Worm (Caenorhabditis elegans) whole organism, L4/young adult: ENCODE measurements around the gene W09G12.8.
A peak's percentile ranks its signal among the peaks of the same experiment; 100 is the strongest.

Experiments
- W03F9.2 ChIP-seq: fragments of 150-350 bp; optimal IDR thresholded peaks from 2 replicates; lab custom pipeline; 2014; ENCODE audit warnings: missing biosample characterization, missing genetic modification characterization
- dao-5 ChIP-seq: sonication (generic microtip); optimal IDR thresholded peaks from 2 replicates; lab custom pipeline; 2016; ENCODE audit warnings: missing genotype, missing genetic modification characterization, moderate library complexity, missing compliant biosample characterization
- him-1 ChIP-seq: sonication (generic microtip); optimal IDR thresholded peaks from 2 replicates; lab custom pipeline; 2016; ENCODE audit warnings: missing genotype, missing genetic modification reagents, missing genetic modification characterization, missing compliant biosample characterization

The W09G12.8 gene

ce11 chrIV:1246762-1247436, 20.9 kb downstream of the W09G12.8 start, which contains the start of the genes clec-165 and F38A1.11:
clec-165 (minus strand) TSS chrIV:1246886.
F38A1.11 (plus strand) TSS chrIV:1247386.
- no peak for TF ChIP-seq dao-5 (tag; lab: Kevin White, UChicago)
- TF ChIP-seq W03F9.2 (tag; lab: Kevin White, UChicago), result no peak
- TF ChIP-seq him-1 (tag; lab: Kevin White, UChicago), result no peak

ce11 chrIV:1251242-1251911, 25.4 kb downstream of the W09G12.8 start, which contains the start of the genes clec-166 and F38A1.6:
clec-166 (minus strand) TSS chrIV:1251342.
F38A1.6 (plus strand) TSS chrIV:1251861.
- TF ChIP-seq dao-5 (tag; lab: Kevin White, UChicago) (no peak), him-1 (tag; lab: Kevin White, UChicago) (no peak), W03F9.2 (tag; lab: Kevin White, UChicago) (no peak)

DNA sequence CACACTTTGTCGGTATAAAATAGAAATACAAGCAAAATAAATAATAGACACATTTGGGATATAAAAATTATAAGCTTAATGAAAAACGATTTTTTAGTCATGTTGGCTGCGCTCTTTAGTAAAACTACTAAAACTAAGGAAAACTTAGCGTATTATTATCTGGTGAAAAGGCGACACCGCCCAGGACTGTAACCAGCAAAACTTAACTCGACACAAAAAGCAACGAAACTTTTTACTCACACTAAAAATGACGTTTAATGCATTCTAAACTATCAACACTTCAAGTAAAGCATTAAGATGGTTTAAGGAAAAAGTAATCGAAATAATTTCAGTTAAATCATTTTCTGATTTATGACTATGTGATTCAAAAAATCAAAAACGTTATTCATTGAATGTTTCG, 29.6 kb downstream of the W09G12.8 start, which contains the start of gene clec-167:
Gene clec-167, minus strand, starts transcription at position 101 of the 400 bp plus-strand sequence.
- TF ChIP-seq dao-5 (tag; lab: Kevin White, UChicago) (no peak), W03F9.2 (tag; lab: Kevin White, UChicago) (no peak), him-1 (tag; lab: Kevin White, UChicago) (no peak)

ce11 chrIV:1256723-1257122, 30.7 kb downstream of the W09G12.8 start, which contains the start of gene clec-168:
clec-168 (plus strand) TSS chrIV:1256969.
- TF ChIP-seq him-1 (tag; lab: Kevin White, UChicago) (no peak), dao-5 (tag; lab: Kevin White, UChicago) (no peak), W03F9.2 (tag; lab: Kevin White, UChicago) (no peak)

- TF ChIP-seq dao-5 (tag; lab: Kevin White, UChicago), result no peak
- TF ChIP-seq him-1 (tag; lab: Kevin White, UChicago), result no peak
- no peak for TF ChIP-seq W03F9.2 (tag; lab: Kevin White, UChicago)
These were observed 34.5 kb downstream of the W09G12.8 start for ce11 chrIV:1260474-1260873.

DNA sequence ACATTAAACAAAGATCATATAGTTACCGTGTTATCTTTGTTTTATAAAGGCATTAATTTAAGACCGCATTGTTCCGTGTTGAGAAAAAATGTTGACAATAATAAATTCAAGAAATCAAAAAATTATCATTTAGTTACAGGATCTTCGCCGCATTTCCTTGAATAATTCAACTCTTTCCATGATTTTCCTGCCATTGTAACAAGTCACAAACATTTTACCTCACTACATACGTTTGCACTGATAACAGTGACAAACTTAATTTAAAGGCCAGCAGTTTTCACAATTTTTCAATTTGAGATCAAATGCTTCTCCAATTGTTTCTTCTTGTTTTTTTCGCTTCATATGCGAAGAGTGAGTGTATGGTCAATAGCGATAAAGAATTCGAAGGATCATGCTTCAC, 35.0 kb downstream of the W09G12.8 start, which contains the start of gene clec-169:
Gene clec-169, plus strand, starts transcription at position 301 of the 400 bp plus-strand sequence.
- TF ChIP-seq him-1 (tag; lab: Kevin White, UChicago) (no peak), W03F9.2 (tag; lab: Kevin White, UChicago) (no peak), dao-5 (tag; lab: Kevin White, UChicago) (no peak)

ce11 chrIV:1261930-1262329, 35.9 kb downstream of the W09G12.8 start:
- TF ChIP-seq him-1 (tag; lab: Kevin White, UChicago), result no peak
- TF ChIP-seq W03F9.2 (tag; lab: Kevin White, UChicago), result no peak
- no peak for TF ChIP-seq dao-5 (tag; lab: Kevin White, UChicago)

ce11 chrIV:1264928-1265327, 38.9 kb downstream of the W09G12.8 start, which contains the start of gene F38A1.13:
F38A1.13 (plus strand) TSS chrIV:1265228.
- TF ChIP-seq him-1 (tag; lab: Kevin White, UChicago) (no peak), dao-5 (tag; lab: Kevin White, UChicago) (no peak), W03F9.2 (tag; lab: Kevin White, UChicago) (no peak)

ce11 chrIV:1266138-1266537, 40.2 kb downstream of the W09G12.8 start:
- no peak for TF ChIP-seq him-1 (tag; lab: Kevin White, UChicago)
- TF ChIP-seq dao-5 (tag; lab: Kevin White, UChicago), result no peak
- TF ChIP-seq W03F9.2 (tag; lab: Kevin White, UChicago), result no peak

DNA sequence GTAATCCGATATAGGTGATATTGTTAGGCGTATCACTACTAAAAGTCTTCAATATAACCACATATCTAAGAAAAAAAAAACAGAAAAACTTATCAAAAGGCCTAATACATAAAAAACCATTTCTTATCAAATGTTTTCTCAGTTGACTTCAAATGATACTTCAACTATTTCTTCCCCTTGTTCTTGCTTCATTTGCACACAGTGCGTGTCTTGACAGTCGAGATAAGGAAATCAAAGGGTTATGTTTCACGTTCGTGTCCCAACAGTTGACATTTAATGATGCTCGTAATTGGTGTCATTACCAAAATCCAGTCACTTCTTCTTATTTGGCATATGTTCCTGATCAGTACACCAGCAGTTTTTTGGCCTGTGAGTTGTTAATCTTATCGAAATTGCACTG, 40.7 kb downstream of the W09G12.8 start, which contains the start of gene clec-170:
Gene clec-170, plus strand, starts transcription at position 143 of the 400 bp plus-strand sequence.
- TF ChIP-seq W03F9.2 (tag; lab: Kevin White, UChicago) (no peak), dao-5 (tag; lab: Kevin White, UChicago) (no peak), him-1 (tag; lab: Kevin White, UChicago) (no peak)

DNA sequence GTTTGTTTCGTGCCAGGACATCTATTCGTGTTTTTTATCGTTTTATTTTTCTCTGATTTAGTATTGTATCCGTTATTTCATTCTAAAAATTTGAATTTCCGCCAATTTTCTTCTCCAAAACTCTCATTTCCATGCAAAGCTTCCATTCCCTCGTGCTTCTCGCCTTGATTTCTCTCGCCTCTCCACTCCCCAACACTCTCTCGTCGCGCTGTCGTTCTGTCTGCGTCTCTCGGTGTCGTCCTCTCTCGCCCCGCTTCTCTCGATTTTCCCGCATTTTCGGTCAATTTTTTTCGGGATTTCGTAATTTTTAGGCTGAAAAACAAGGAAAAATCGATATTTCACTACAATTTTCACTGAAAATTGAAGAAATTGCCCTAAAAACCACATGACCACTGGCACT, 48.6 kb downstream of the W09G12.8 start, which contains the start of gene C09E9.1:
Gene C09E9.1, plus strand, starts transcription at position 286 of the 400 bp plus-strand sequence.
- no peak for TF ChIP-seq dao-5 (tag; lab: Kevin White, UChicago)
- TF ChIP-seq him-1 (tag; lab: Kevin White, UChicago), result no peak
- peak; percentile 32 for TF ChIP-seq W03F9.2 (tag; lab: Kevin White, UChicago)

DNA sequence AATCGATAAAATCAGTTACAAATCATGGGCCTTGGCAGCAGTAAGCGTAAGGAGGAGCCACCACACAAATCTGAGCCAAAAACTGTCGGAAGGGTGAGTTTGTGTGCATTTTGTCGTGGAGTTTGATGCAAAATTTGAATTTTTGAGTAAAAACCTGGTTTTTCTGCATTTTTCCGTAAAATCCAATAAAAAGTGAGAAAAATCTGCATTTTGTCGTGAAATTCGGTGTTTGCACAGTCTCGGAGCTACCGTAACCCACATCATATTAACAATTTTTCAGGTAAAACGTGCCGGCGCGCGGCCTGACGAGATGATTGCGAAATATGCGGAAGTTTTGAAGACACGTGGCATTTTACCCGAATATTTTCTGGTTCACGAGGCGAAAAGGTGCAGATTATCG, 49.9 kb downstream of the W09G12.8 start:
- TF ChIP-seq him-1 (tag; lab: Kevin White, UChicago) (no peak), W03F9.2 (tag; lab: Kevin White, UChicago) (no peak), dao-5 (tag; lab: Kevin White, UChicago) (no peak)

DNA sequence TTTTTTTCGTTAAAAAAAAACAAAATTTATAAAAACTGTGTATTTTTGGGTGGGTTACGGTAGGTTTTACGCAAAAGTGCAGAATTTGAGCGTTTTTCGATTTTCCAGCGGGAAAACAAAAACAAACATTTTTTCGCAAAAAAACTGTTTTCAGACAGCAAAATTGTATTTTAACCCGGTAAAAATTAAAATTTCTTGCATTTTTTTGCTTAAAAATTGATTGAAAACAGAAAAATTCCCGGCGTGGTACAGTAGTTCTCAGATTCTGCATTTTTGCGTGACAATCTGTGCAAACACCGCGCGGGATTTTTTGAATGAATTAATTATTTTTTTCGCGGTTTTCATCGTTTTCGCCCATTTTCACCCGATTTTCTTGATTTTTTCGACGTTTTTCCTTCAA, 51.1 kb downstream of the W09G12.8 start:
- no peak for TF ChIP-seq dao-5 (tag; lab: Kevin White, UChicago)
- no peak for TF ChIP-seq him-1 (tag; lab: Kevin White, UChicago)
- TF ChIP-seq W03F9.2 (tag; lab: Kevin White, UChicago), result no peak
